Worm (Caenorhabditis elegans) whole organism, midembryonic: Measurements from ENCODE around the gene C23H4.8.

Source experiments
- cog-1 ChIP-seq: sonication (generic microtip); optimal IDR thresholded peaks from 2 replicates; lab custom pipeline; 2016; ENCODE audit warnings: missing genetic modification characterization, missing compliant biosample characterization
- klf-2 ChIP-seq: fragments of 200-800 bp; sonication (Bioruptor generic); conservative IDR thresholded peaks from 2 replicates; pipeline ENCODE4 v1.3.6; 2022; ENCODE audit warnings: missing genetic modification reagents, missing genetic modification characterization, missing compliant biosample characterization
- ref-1 ChIP-seq: fragments of 200-800 bp; sonication (Bioruptor generic); conservative IDR thresholded peaks from 2 replicates; pipeline ENCODE4 v1.3.6; 2022; ENCODE audit warnings: missing genetic modification reagents, missing genetic modification characterization, missing compliant biosample characterization
- ztf-23 ChIP-seq: fragments of 200-800 bp; sonication (Bioruptor generic); IDR thresholded peaks from 2 replicates; pipeline ENCODE4 v1.3.6; 2022; ENCODE audit warnings: missing genetic modification reagents, missing genetic modification characterization, missing compliant biosample characterization

DNA sequence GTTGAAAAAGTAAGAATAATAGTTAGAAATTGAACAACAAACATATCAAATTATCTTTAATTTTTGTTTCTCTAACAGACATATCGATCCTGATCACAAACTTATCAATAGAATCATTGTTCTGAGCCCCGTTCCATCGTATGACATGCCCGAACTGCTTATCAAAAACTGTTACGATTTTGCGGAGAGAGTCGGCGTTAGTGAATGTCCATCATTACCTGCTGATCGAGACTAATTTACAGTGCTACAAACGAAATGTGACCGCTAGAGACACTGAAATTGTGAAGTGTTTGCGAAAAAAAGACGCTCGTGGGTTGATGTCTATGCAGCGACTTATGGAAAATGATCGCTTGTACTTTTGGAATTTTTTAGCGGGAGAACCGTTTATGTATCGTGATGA lies 25.9 kb downstream of the C23H4.8 start:
- TF ChIP-seq ztf-23 (GFP tag; lab: Robert Waterston, UW) (no peak), ref-1 (GFP tag; lab: Robert Waterston, UW) (no peak), klf-2 (GFP tag; lab: Robert Waterston, UW) (no peak), cog-1 (tag; lab: Kevin White, UChicago) (no peak)
